Worm (Caenorhabditis elegans): ENCODE data around the gene vps-22.

DNA sequence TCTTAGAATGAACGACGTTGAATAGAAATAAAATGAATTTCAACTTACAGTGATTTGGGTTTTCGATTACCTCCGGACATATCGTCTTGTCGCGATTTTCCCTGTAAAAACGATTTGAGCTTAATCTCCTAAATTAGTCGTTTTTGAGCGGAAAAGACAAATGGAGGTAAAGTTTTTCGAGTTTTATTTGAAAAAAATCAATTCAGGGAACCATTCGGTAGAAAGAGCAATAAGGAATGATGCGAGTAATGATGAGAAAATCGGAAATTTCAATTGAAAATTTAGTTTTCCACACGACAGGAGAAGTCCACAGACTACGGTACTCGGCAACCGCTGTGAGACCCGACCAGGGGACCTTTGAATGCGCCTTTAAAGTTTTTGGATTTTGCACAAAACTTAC, 39.9 kb upstream of the vps-22 start, which contains the start of gene R144.10:
- no peak for TF ChIP-seq dao-5 (tag; optimal IDR thresholded peaks at IDR 0.05)
- no peak for TF ChIP-seq him-1 (tag; optimal IDR thresholded peaks at IDR 0.05)
- TF ChIP-seq W03F9.2 (tag; optimal IDR thresholded peaks at IDR 0.05), result no peak

Data from whole organism, L4/young adult.